Fruit fly (Drosophila melanogaster): ENCODE measurements around the gene CG14693.

The CG14693 gene

DNA sequence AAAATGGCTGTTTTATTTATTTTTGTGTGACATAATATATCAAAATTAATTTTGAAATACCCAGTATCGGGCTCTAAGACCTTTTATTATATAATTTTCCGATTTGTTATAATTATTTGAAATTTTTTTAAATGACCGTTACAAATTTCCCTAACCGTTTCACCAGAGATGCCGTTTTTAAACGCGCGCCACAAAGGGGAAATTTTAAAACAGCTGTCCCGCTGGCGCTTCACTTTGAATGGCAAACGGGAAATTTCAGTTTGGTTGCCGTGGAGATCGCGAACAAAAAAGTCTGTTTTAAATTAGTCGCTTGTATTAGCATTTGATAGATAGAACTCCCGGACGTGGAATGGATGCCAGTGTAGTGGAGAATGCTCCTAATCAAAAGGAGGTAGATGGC is at the start of gene CG14693, which contains the start of gene TTLL15:
CG14693 (minus strand) TSS at position 16 of the 400 bp plus-strand sequence.
TTLL15 (plus strand) TSS at position 257 of the 400 bp plus-strand sequence.
- no peak for TF ChIP-seq CG17801 (GFP tag; optimal IDR thresholded peaks at IDR 0.05; ENCODE audit: partially characterized antibody)

DNA sequence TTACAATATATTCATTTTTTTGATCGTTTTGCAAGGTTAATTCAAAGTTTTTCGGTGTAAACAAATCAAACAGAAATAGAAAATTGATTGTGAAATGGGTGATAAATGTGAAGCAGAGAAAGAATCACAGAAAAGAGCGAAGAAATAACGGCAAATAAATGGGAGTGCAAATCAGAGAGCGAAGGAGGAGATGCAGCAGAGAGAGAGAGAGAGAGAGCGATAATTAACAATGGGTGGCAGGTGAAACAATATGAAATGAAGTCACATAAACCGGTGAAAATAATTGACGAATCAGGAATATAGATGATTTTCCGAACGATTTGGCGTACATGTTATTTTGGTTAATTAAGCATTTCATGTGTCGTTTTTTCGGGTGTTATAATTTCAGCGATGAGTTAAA is 49.1 kb upstream of the CG14693 start:
- peak; percentile 4 for TF ChIP-seq CG17801 (GFP tag; optimal IDR thresholded peaks at IDR 0.05; ENCODE audit: partially characterized antibody)

DNA sequence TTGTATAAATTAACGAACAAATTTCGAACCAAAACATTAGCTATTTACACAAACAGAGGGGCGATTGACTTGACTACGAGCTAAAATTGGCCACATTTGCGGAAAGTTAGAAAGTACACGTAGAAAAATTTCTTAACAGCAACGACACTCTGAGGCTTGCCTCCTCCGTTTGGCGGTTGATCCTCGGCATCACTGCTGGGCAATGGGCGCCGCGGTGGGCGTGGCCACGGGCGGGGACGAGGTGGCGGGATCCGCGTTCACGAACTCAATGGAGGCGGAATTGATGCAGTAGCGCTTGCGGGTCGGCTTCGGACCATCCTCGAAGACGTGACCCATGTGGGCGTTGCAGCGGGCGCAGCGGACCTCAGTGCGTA is 48.6 kb upstream of the CG14693 start:
- no peak for TF ChIP-seq CG17801 (GFP tag; optimal IDR thresholded peaks at IDR 0.05; ENCODE audit: partially characterized antibody)

DNA sequence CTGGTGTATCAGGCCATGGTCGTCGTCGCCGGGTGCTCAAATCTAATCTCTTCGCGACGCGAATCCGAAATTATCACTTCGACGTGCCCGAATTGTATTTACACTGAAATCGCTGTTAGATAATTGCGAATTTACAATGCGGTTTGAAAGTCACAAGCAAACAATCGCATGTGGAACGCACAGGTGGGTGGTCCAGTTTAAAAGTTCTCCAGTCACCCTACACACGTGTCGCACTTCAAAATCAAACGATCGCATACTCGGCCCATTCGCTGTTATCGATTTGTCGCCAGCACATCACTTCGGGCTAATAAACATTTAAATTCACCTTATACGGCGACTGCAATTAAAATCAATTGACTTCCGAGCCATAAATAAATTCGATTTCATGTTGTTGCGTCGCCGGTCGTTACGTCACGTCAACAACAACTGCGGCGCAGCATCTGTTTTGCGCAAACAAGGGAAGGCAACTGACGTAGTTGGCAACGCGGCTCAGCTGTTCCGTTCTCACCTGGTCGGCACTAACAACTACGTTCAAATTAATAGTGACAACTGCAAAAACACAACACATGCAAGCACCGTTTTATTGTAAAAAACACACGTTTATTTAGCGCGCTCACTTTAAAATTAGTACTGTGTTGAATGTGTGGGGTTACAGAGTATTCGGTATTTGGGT is 48.1 kb upstream of the CG14693 start, which contains the start of gene CG6574:
CG6574 (minus strand) TSS at position 216 of the 673 bp plus-strand sequence.
- TF ChIP-seq CG17801 (GFP tag; optimal IDR thresholded peaks at IDR 0.05; ENCODE audit: partially characterized antibody) = peak; percentile 25

DNA sequence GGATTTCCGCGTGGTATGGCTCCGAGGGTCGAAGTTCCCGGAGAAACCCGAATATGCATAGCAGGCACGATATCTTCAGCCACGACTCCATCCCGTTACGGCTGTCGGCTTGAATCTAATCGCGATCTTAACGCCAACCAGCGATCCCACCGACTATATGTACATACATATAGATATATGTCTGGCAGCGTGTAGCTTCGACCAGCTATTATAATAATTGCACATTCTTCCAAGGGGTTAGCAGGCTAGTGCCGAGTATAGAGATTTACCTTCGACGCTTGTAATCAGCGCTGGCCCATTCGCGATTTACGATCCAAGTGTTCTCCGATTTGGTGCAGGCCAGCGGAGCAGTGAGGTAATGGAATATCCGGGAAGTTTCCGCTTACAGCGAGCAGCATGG is 44.9 kb upstream of the CG14693 start, which contains the start of gene CG14694:
CG14694 (minus strand) TSS at position 101 of the 400 bp plus-strand sequence.
- TF ChIP-seq CG17801 (GFP tag; optimal IDR thresholded peaks at IDR 0.05; ENCODE audit: partially characterized antibody) = no peak

dm6 chr3R:10856618-10857017 is 41.8 kb upstream of the CG14693 start, which contains the start of gene CG4570:
Gene CG4570, plus strand, starts transcription at chr3R:10856807.
- TF ChIP-seq CG17801 (GFP tag; optimal IDR thresholded peaks at IDR 0.05; ENCODE audit: partially characterized antibody) = no peak

DNA sequence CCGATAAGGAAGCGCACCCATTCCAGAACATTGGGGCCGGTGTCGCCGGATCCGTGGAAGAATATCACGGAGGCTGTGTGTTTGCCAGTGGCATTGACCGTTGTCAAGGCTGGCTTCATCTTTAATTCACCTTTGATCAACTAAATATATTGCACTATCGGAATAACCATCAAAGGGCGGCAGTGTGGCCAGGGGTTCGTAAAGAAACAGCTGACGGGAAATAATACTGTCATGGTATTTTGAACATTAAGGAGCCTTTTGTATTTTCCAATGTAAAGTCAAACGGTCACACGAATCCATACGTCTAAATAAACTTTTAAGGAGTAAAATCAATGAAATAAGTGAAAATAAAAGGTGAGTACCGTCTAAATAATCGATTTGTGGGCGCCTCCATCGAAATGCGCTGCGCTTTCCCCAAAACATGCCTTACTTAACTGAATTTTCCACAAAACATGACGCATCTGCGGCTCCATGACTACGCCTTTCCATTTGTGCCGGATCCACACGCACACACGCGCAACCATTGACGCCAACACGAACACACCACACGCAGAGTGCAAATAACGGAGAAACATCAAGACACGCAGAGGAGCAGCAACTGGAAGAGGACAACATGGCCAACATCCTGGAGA is 39.5 kb upstream of the CG14693 start, which contains the start of the genes CG6567 and CG4511:
CG6567 (minus strand) TSS at position 209 of the 632 bp plus-strand sequence.
CG4511 (plus strand) TSS at position 259 of the 632 bp plus-strand sequence.
- peak; percentile 4 for TF ChIP-seq CG17801 (GFP tag; optimal IDR thresholded peaks at IDR 0.05; ENCODE audit: partially characterized antibody)

DNA sequence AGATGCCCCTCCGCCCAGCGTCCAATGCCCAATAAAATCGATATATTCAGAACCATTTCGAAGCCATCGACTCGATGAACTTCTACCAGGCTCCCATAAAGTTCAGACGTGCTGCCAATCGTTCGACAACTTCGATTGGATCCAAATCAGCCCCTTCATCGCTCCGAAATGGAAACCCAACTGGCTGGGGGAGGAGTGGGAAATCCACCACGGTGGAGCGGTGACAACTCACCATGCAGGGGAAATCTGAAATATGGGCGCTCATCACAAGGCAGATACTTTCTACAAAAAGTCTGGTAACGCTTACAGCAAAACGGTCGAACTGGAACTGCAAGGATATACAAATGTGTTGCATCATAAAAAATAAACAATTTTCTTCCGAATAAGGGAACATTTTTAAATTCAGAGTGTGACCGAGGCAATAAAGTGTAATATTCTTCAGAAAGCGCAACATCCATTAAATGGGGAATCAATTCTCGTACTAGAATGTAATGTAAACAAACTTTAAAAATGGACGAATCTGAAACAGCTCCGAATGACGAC is 37.5 kb upstream of the CG14693 start, which contains the start of gene CG4565:
CG4565 (plus strand) TSS at position 493 of the 543 bp plus-strand sequence.
- TF ChIP-seq CG17801 (GFP tag; optimal IDR thresholded peaks at IDR 0.05; ENCODE audit: partially characterized antibody) = no peak

- no peak for TF ChIP-seq CG17801 (GFP tag; optimal IDR thresholded peaks at IDR 0.05; ENCODE audit: partially characterized antibody)
Observed at dm6 chr3R:10850636-10851035, 35.8 kb upstream of the CG14693 start.

dm6 chr3R:10849515-10849973 is 34.7 kb upstream of the CG14693 start, which contains the start of gene CG42394:
Gene CG42394, plus strand, starts transcription at chr3R:10849825.
- peak; percentile 84 for TF ChIP-seq CG17801 (GFP tag; optimal IDR thresholded peaks at IDR 0.05; ENCODE audit: partially characterized antibody)

DNA sequence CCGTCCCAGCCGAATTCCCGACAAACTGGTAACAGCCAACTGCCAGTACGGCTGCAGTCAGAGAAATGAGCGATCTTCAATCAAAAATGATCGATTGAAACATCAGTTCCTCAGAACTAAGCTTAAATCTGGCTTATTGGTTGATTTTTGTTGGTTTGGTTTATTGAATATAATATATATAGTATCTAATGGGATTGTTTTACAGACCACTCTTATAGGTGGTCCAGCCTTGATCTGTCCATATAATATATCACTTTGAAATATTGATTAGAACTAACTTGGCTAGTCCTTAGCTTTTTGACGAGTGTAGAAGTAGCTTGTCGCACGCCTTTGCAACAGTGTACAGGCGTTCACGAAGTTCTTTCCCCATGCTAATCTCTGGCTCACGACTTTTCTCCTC is 27.6 kb upstream of the CG14693 start:
- no peak for TF ChIP-seq CG17801 (GFP tag; optimal IDR thresholded peaks at IDR 0.05; ENCODE audit: partially characterized antibody)

DNA sequence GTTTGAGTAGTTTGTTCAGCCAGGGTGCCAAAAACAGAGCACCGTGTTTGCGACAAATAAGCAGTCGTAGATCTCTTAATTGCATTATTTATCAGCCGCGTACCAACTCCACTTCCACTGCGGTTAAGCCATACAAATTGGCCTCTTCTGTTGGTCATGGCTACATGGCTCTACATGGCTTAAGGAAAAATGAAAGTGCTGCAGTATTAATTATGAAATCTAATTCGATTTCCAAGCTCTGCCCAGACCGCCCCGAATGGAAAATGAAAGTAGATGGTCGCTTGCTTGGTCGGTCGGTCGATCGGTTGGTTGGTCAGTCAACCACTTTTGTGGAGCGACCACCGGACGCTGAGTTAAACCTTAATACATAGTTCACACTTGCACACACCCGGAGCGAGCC is 22.1 kb upstream of the CG14693 start:
- TF ChIP-seq CG17801 (GFP tag; optimal IDR thresholded peaks at IDR 0.05; ENCODE audit: partially characterized antibody) = no peak

DNA sequence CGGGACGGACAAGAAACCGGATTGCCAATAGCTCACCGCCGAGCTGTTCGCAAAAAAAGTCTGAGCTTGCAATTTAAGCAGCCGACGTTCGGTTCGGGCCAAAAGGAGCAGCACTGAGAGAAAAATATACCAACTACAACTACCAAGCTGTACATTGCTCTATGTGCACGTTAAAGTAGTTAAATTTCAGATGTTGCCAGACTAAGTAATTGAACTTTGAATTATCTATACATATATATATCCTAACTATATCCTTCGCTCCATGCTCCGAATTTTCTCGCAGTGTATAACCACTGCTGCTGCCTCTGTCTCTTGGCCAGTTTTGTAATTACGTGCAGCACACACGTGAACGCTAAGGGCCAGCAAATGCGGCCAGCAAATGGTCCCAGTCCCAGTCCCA is 20.0 kb upstream of the CG14693 start:
- no peak for TF ChIP-seq CG17801 (GFP tag; optimal IDR thresholded peaks at IDR 0.05; ENCODE audit: partially characterized antibody)

dm6 chr3R:10832526-10833165 is 17.8 kb upstream of the CG14693 start:
- TF ChIP-seq CG17801 (GFP tag; optimal IDR thresholded peaks at IDR 0.05; ENCODE audit: partially characterized antibody) = no peak

dm6 chr3R:10829746-10830145 is 14.9 kb upstream of the CG14693 start:
- no peak for TF ChIP-seq CG17801 (GFP tag; optimal IDR thresholded peaks at IDR 0.05; ENCODE audit: partially characterized antibody)
